Worm (Caenorhabditis elegans): ENCODE results near the gene R07G3.7.

R07G3.7 gene

ce11 chrII:7607953-7608352, 5.6 kb downstream of the R07G3.7 start, which contains the start of gene lips-17:
TSS of gene lips-17 (plus strand) at chrII:7608253.
- TF ChIP-seq snpc-4 (tag; optimal IDR thresholded peaks at IDR 0.05) (no peak), egl-27 (tag; optimal IDR thresholded peaks at IDR 0.05) (no peak), sea-2 (GFP tag; optimal IDR thresholded peaks at IDR 0.05) (no peak), pqm-1 (tag; optimal IDR thresholded peaks at IDR 0.05) (no peak), unc-39 (tag; optimal IDR thresholded peaks at IDR 0.05) (no peak), eor-1 (tag; optimal IDR thresholded peaks at IDR 0.05) (no peak), nhr-11 (tag; optimal IDR thresholded peaks at IDR 0.05) (no peak), skn-1 (tag; optimal IDR thresholded peaks at IDR 0.05) (no peak), nhr-28 (tag; optimal IDR thresholded peaks at IDR 0.05) (no peak)

- no peak for TF ChIP-seq fkh-2 (tag; optimal IDR thresholded peaks at IDR 0.05)
- TF ChIP-seq nhr-76 (tag; optimal IDR thresholded peaks at IDR 0.05) = no peak
- TF ChIP-seq ztf-11 (tag; optimal IDR thresholded peaks at IDR 0.05) = no peak
- no peak for TF ChIP-seq elt-3 (tag; optimal IDR thresholded peaks at IDR 0.05)
- TF ChIP-seq unc-62 (GFP tag; optimal IDR thresholded peaks at IDR 0.05) = no peak
- no peak for TF ChIP-seq egl-27 (tag; optimal IDR thresholded peaks at IDR 0.05)
- TF ChIP-seq skn-1 (tag; optimal IDR thresholded peaks at IDR 0.05) = no peak
- TF ChIP-seq aly-2 (tag; optimal IDR thresholded peaks at IDR 0.05) = no peak
- TF ChIP-seq eor-1 (tag; optimal IDR thresholded peaks at IDR 0.05) = no peak
- no peak for TF ChIP-seq nhr-28 (tag; optimal IDR thresholded peaks at IDR 0.05)
- TF ChIP-seq nhr-43 (tag; optimal IDR thresholded peaks at IDR 0.05; ENCODE audit: poor library complexity, severe bottlenecking) = no peak
- TF ChIP-seq fkh-10 (GFP tag; optimal IDR thresholded peaks at IDR 0.05) = no peak
- TF ChIP-seq jun-1 (tag; optimal IDR thresholded peaks at IDR 0.05) = no peak
- no peak for TF ChIP-seq nhr-67 (tag; optimal IDR thresholded peaks at IDR 0.05)
- TF ChIP-seq ztf-4 (tag; optimal IDR thresholded peaks at IDR 0.05) = no peak
- no peak for TF ChIP-seq ama-1 (optimal IDR thresholded peaks at IDR 0.05)
Observed at ce11 chrII:7605306-7605705, 8.2 kb downstream of the R07G3.7 start, which contains the start of gene osm-8. TSS of gene osm-8 (minus strand) at chrII:7605406.

- TF ChIP-seq pha-4 (tag; optimal IDR thresholded peaks at IDR 0.05) (no peak), egl-27 (tag; optimal IDR thresholded peaks at IDR 0.05) (no peak), lin-15B (tag; optimal IDR thresholded peaks at IDR 0.05) (no peak), nhr-25 (tag; optimal IDR thresholded peaks at IDR 0.05) (no peak), daf-12 (tag; optimal IDR thresholded peaks at IDR 0.05) (no peak), nhr-67 (tag; optimal IDR thresholded peaks at IDR 0.05) (no peak), nhr-23 (tag; optimal IDR thresholded peaks at IDR 0.05) (no peak), nhr-237 (tag; optimal IDR thresholded peaks at IDR 0.05) (no peak)
Observed at ce11 chrII:7599357-7599756, 14.2 kb downstream of the R07G3.7 start, which contains the start of gene npp-21. TSS of gene npp-21 (plus strand) at chrII:7599657.

- TF ChIP-seq fkh-2 (tag; optimal IDR thresholded peaks at IDR 0.05) (no peak), egl-27 (tag; optimal IDR thresholded peaks at IDR 0.05) (no peak), nhr-28 (tag; optimal IDR thresholded peaks at IDR 0.05) (no peak), elt-2 (tag; optimal IDR thresholded peaks at IDR 0.05) (peak; percentile 11)
Observed at ce11 chrII:7598702-7599314, 14.7 kb downstream of the R07G3.7 start, which contains the start of gene pgam-5. TSS of gene pgam-5 (minus strand) at chrII:7598752.

- TF ChIP-seq lsy-12 (tag; optimal IDR thresholded peaks at IDR 0.05) = no peak
- TF ChIP-seq elt-2 (tag; optimal IDR thresholded peaks at IDR 0.05) = no peak
- no peak for TF ChIP-seq skn-1 (tag; optimal IDR thresholded peaks at IDR 0.05)
- TF ChIP-seq nhr-11 (tag; optimal IDR thresholded peaks at IDR 0.05) = no peak
- no peak for TF ChIP-seq ztf-11 (tag; optimal IDR thresholded peaks at IDR 0.05)
- no peak for TF ChIP-seq aly-2 (tag; optimal IDR thresholded peaks at IDR 0.05)
- TF ChIP-seq mdl-1 (tag; optimal IDR thresholded peaks at IDR 0.05) = no peak
- no peak for TF ChIP-seq nhr-25 (tag; optimal IDR thresholded peaks at IDR 0.05)
- no peak for TF ChIP-seq pha-4 (tag; optimal IDR thresholded peaks at IDR 0.05)
Observed at ce11 chrII:7594812-7595211, 18.7 kb downstream of the R07G3.7 start, which contains the start of gene syd-1. TSS of gene syd-1 (minus strand) at chrII:7594912.

- no peak for TF ChIP-seq nhr-67 (tag; optimal IDR thresholded peaks at IDR 0.05)
- peak; percentile 79 for TF ChIP-seq fkh-10 (GFP tag; optimal IDR thresholded peaks at IDR 0.05)
Observed at ce11 chrII:7594262-7594661, 19.3 kb downstream of the R07G3.7 start.
